Fruit fly (Drosophila melanogaster) whole organism, pupa: ENCODE measurements around the gene CatB.

ENCODE experiments used
- CG12605 ChIP-seq: fragments of 200-800 bp; sonication (Bioruptor generic); IDR thresholded peaks from 2 replicates; pipeline ENCODE4 v1.3.6; 2022; ENCODE audit warnings: missing biosample characterization, missing genetic modification characterization
- CG14655 ChIP-seq: fragments of 200-800 bp; sonication (Bioruptor generic); optimal IDR thresholded peaks from 3 replicates; lab custom pipeline; 2017; ENCODE audit warnings: mild to moderate bottlenecking, missing biosample characterization, missing genetic modification reagents, missing genetic modification characterization
- CG15710 ChIP-seq: fragments of 200-800 bp; sonication (Bioruptor generic); optimal IDR thresholded peaks from 2 replicates; lab custom pipeline; 2018; ENCODE audit warnings: missing biosample characterization, mild to moderate bottlenecking, missing genetic modification characterization, moderate library complexity
- CG17806 ChIP-seq: fragments of 200-800 bp; sonication (Bioruptor generic); optimal IDR thresholded peaks from 2 replicates; lab custom pipeline; 2018; ENCODE audit warnings: missing biosample characterization, mild to moderate bottlenecking, missing genetic modification characterization, moderate library complexity
- CG32121 ChIP-seq: fragments of 200-800 bp; sonication (Bioruptor generic); IDR thresholded peaks from 2 replicates; pipeline ENCODE4 v1.3.6; 2022; ENCODE audit warnings: missing biosample characterization, missing genetic modification characterization
- CG34367 ChIP-seq: fragments of 200-800 bp; sonication (Bioruptor generic); optimal IDR thresholded peaks from 2 replicates; lab custom pipeline; 2018; ENCODE audit warnings: missing biosample characterization, mild to moderate bottlenecking, missing genetic modification characterization
- CG8301 ChIP-seq: fragments of 200-800 bp; sonication (Bioruptor generic); optimal IDR thresholded peaks from 2 replicates; lab custom pipeline; 2018; ENCODE audit warnings: missing biosample characterization, mild to moderate bottlenecking, missing genetic modification characterization
- CG9948 ChIP-seq: fragments of 200-800 bp; sonication (Bioruptor generic); optimal IDR thresholded peaks from 2 replicates; lab custom pipeline; 2018; ENCODE audit warnings: missing biosample characterization, mild to moderate bottlenecking, missing genetic modification characterization, moderate library complexity
- D1 ChIP-seq: fragments of 200-800 bp; sonication (Bioruptor generic); optimal IDR thresholded peaks from 2 replicates; lab custom pipeline; 2018; ENCODE audit warnings: missing biosample characterization, mild to moderate bottlenecking, missing genetic modification characterization, moderate library complexity
- EcR ChIP-seq: fragments of 200-800 bp; sonication (Bioruptor generic); optimal IDR thresholded peaks from 3 replicates; lab custom pipeline; 2019; ENCODE audit warnings: missing biosample characterization, missing genetic modification characterization, mild to moderate bottlenecking, moderate library complexity, missing genetic modification reagents
- Ets98B ChIP-seq: fragments of 200-800 bp; sonication (Bioruptor generic); IDR thresholded peaks from 2 replicates; pipeline ENCODE4 v1.3.6; 2022; ENCODE audit warnings: missing biosample characterization, missing genetic modification characterization
- Pif1A ChIP-seq: fragments of 200-800 bp; sonication (Bioruptor generic); optimal IDR thresholded peaks from 3 replicates; lab custom pipeline; 2016; ENCODE audit warnings: missing biosample characterization, missing genetic modification characterization
- rn ChIP-seq: fragments of 200-800 bp; sonication (Bioruptor generic); IDR thresholded peaks from 2 replicates; pipeline ENCODE4 v1.3.6; 2022; ENCODE audit warnings: missing biosample characterization, missing genetic modification characterization

- TF ChIP-seq rn (GFP tag; lab: Robert Waterston, UW): no peak
- no peak for TF ChIP-seq CG8301 (tag; lab: Kevin White, UChicago)
- TF ChIP-seq CG14655 (GFP tag; lab: Kevin White, UChicago): no peak
- TF ChIP-seq EcR (GFP tag; lab: Kevin White, UChicago): no peak
- no peak for TF ChIP-seq Pif1A (GFP tag; lab: Kevin White, UChicago)
- no peak for TF ChIP-seq D1
- no peak for TF ChIP-seq CG17806 (tag; lab: Kevin White, UChicago)
- no peak for TF ChIP-seq Ets98B
- TF ChIP-seq CG12605: no peak
- no peak for TF ChIP-seq CG34367 (tag; lab: Kevin White, UChicago)
- TF ChIP-seq CG32121 (GFP tag; lab: Robert Waterston, UW): no peak
- no peak for TF ChIP-seq CG15710 (tag; lab: Kevin White, UChicago)
- no peak for TF ChIP-seq CG9948 (tag; lab: Kevin White, UChicago)
Measured at dm6 chr2L:8708399-8709077, 3.2 kb downstream of the CatB start.
